Fruit fly (Drosophila melanogaster) whole organism, embryonic: ENCODE results near the gene CG3984.
A peak's percentile ranks its signal among the peaks of the same experiment; 100 is the strongest.

Experiments used
- ATbp ChIP-seq: fragments of 200-800 bp; sonication (Bioruptor generic); optimal IDR thresholded peaks from 2 replicates; lab custom pipeline; 2017; ENCODE audit warnings: missing biosample characterization, mild to moderate bottlenecking, missing genetic modification characterization, missing genetic modification reagents
- Ada2b ChIP-seq: fragments of 200-800 bp; sonication (Bioruptor generic); IDR thresholded peaks from 2 replicates; pipeline ENCODE4 v1.3.6; 2022; ENCODE audit warnings: missing biosample characterization, missing genetic modification characterization
- Atf6 ChIP-seq: fragments of 200-800 bp; sonication (Bioruptor generic); IDR thresholded peaks from 2 replicates; pipeline ENCODE4 v1.3.6; 2022; ENCODE audit warnings: missing biosample characterization, missing genetic modification characterization
- CG10147 ChIP-seq: fragments of 200-800 bp; sonication (Bioruptor generic); optimal IDR thresholded peaks from 2 replicates; lab custom pipeline; 2019; ENCODE audit warnings: missing biosample characterization, mild to moderate bottlenecking, missing genetic modification characterization, moderate library complexity
- CG11456 ChIP-seq: fragments of 200-800 bp; sonication (Bioruptor generic); IDR thresholded peaks from 3 replicates; pipeline ENCODE4 v1.3.6; 2022; ENCODE audit warnings: missing biosample characterization, missing genetic modification characterization
- CG12071 ChIP-seq: fragments of 200-800 bp; sonication (Bioruptor generic); optimal IDR thresholded peaks from 3 replicates; lab custom pipeline; 2018; ENCODE audit warnings: missing biosample characterization, mild to moderate bottlenecking, missing genetic modification characterization
- CG1233 ChIP-seq: fragments of 200-800 bp; sonication (Bioruptor generic); optimal IDR thresholded peaks from 4 replicates; lab custom pipeline; 2018; ENCODE audit warnings: missing biosample characterization, mild to moderate bottlenecking, missing genetic modification characterization
- CG14965 ChIP-seq: fragments of 200-800 bp; sonication (Bioruptor generic); optimal IDR thresholded peaks from 2 replicates; lab custom pipeline; 2016; ENCODE audit warnings: missing biosample characterization, missing genetic modification characterization, borderline replicate concordance
- CG17568 ChIP-seq: fragments of 200-800 bp; sonication (Bioruptor generic); optimal IDR thresholded peaks from 2 replicates; lab custom pipeline; 2018; ENCODE audit warnings: missing biosample characterization, mild to moderate bottlenecking, missing genetic modification characterization, moderate library complexity
- CG2875 ChIP-seq: fragments of 200-800 bp; sonication (Bioruptor generic); optimal IDR thresholded peaks from 2 replicates; lab custom pipeline; 2017; ENCODE audit warnings: missing biosample characterization, mild to moderate bottlenecking, missing genetic modification characterization, missing genetic modification reagents
- CG2889 ChIP-seq: fragments of 200-800 bp; sonication (Bioruptor generic); IDR thresholded peaks from 3 replicates; pipeline ENCODE4 v1.3.6; 2022; ENCODE audit warnings: missing biosample characterization, missing genetic modification characterization
- CG42726 ChIP-seq: fragments of 200-800 bp; sonication (Bioruptor generic); IDR thresholded peaks from 2 replicates; pipeline ENCODE4 v1.3.6; 2022; ENCODE audit warnings: missing biosample characterization, missing genetic modification characterization; ENCODE audit not compliant: partially characterized antibody
- CG6654 ChIP-seq: fragments of 200-800 bp; sonication (Bioruptor generic); optimal IDR thresholded peaks from 2 replicates; lab custom pipeline; 2017; ENCODE audit warnings: missing biosample characterization, mild to moderate bottlenecking, missing genetic modification characterization
- CG6791 ChIP-seq: fragments of 200-800 bp; sonication (Bioruptor generic); IDR thresholded peaks from 3 replicates; pipeline ENCODE4 v1.3.6; 2022; ENCODE audit warnings: missing biosample characterization, missing genetic modification characterization; ENCODE audit not compliant: partially characterized antibody
- CG7271 ChIP-seq: fragments of 200-800 bp; sonication (Bioruptor generic); optimal IDR thresholded peaks from 2 replicates; lab custom pipeline; 2018; ENCODE audit warnings: missing biosample characterization, mild to moderate bottlenecking, missing genetic modification characterization, moderate library complexity
- CG7786 ChIP-seq: fragments of 200-800 bp; sonication (Bioruptor generic); optimal IDR thresholded peaks from 2 replicates; lab custom pipeline; 2016; ENCODE audit warnings: missing biosample characterization, missing genetic modification characterization
- CG9876 ChIP-seq: fragments of 200-800 bp; sonication (Bioruptor generic); optimal IDR thresholded peaks from 2 replicates; lab custom pipeline; 2016; ENCODE audit warnings: missing biosample characterization, missing genetic modification characterization
- CG9932 ChIP-seq: fragments of 200-800 bp; sonication (Bioruptor generic); IDR thresholded peaks from 2 replicates; pipeline ENCODE4 v1.3.6; 2022; ENCODE audit warnings: missing biosample characterization, missing genetic modification characterization
- Dbx ChIP-seq: fragments of 200-800 bp; sonication (Bioruptor generic); IDR thresholded peaks from 3 replicates; pipeline ENCODE4 v1.3.6; 2022; ENCODE audit warnings: missing biosample characterization, missing genetic modification characterization
- Dll ChIP-seq: fragments of 200-800 bp; sonication (Bioruptor generic); IDR thresholded peaks from 4 replicates; pipeline ENCODE4 v1.3.6; 2022; ENCODE audit warnings: missing biosample characterization, missing genetic modification characterization; ENCODE audit not compliant: partially characterized antibody
- Ets97D ChIP-seq: fragments of 200-800 bp; sonication (Bioruptor generic); optimal IDR thresholded peaks from 3 replicates; lab custom pipeline; 2016; ENCODE audit warnings: missing biosample characterization, missing genetic modification characterization
- H2.0 ChIP-seq: fragments of 200-800 bp; sonication (Bioruptor generic); IDR thresholded peaks from 2 replicates; pipeline ENCODE4 v1.3.6; 2022; ENCODE audit warnings: missing biosample characterization, missing genetic modification characterization
- HLH4C ChIP-seq: fragments of 200-800 bp; sonication (Bioruptor generic); IDR thresholded peaks from 3 replicates; pipeline ENCODE4 v1.3.6; 2022; ENCODE audit warnings: missing biosample characterization, missing genetic modification characterization; ENCODE audit not compliant: partially characterized antibody
- Hmx ChIP-seq: fragments of 200-800 bp; sonication (Bioruptor generic); optimal IDR thresholded peaks from 2 replicates; lab custom pipeline; 2016; ENCODE audit warnings: missing biosample characterization, missing genetic modification characterization
- NfI ChIP-seq: fragments of 200-800 bp; sonication (Bioruptor generic); optimal IDR thresholded peaks from 3 replicates; lab custom pipeline; 2018; ENCODE audit warnings: missing biosample characterization, mild to moderate bottlenecking, missing genetic modification characterization, moderate library complexity
- Six4 ChIP-seq: fragments of 200-800 bp; sonication (Bioruptor generic); optimal IDR thresholded peaks from 2 replicates; lab custom pipeline; 2016; ENCODE audit warnings: missing biosample characterization, missing genetic modification characterization
- Trl ChIP-seq, 3 experiments: fragments of >200 bp in 2 of 3; fragments of 200-800 bp in 1 of 3; sonication (Bioruptor generic) in 1 of 3; optimal IDR thresholded peaks; 2 replicates in 1 of 3; 3 replicates in 2 of 3; lab custom pipeline; 2016 to 2017; ENCODE audit warnings: missing biosample characterization in 1 of 3, missing genetic modification characterization in 1 of 3
- al ChIP-seq: fragments of 200-800 bp; sonication (Bioruptor generic); IDR thresholded peaks from 2 replicates; pipeline ENCODE4 v1.3.6; 2022; ENCODE audit warnings: missing biosample characterization, missing genetic modification characterization
- ash1 ChIP-seq: fragments of 200-800 bp; sonication (Bioruptor generic); optimal IDR thresholded peaks from 2 replicates; lab custom pipeline; 2018; ENCODE audit warnings: missing biosample characterization, mild to moderate bottlenecking, missing genetic modification characterization
- br ChIP-seq: fragments of >200 bp; optimal IDR thresholded peaks from 2 replicates; lab custom pipeline; 2017
- btn ChIP-seq: fragments of 200-800 bp; sonication (Bioruptor generic); optimal IDR thresholded peaks from 2 replicates; lab custom pipeline; 2016; ENCODE audit warnings: missing biosample characterization, missing genetic modification characterization
- cad ChIP-seq: fragments of >200 bp; optimal IDR thresholded peaks from 2 replicates; lab custom pipeline; 2017; ENCODE audit warnings: missing biosample characterization, missing genetic modification characterization
- chn ChIP-seq: fragments of 200-800 bp; sonication (Bioruptor generic); optimal IDR thresholded peaks from 2 replicates; lab custom pipeline; 2016; ENCODE audit warnings: missing biosample characterization, missing genetic modification characterization
- fd3F ChIP-seq: fragments of 200-800 bp; sonication (Bioruptor generic); optimal IDR thresholded peaks from 2 replicates; lab custom pipeline; 2018; ENCODE audit warnings: missing biosample characterization, mild to moderate bottlenecking, missing genetic modification characterization, moderate library complexity
- gfzf ChIP-seq: fragments of 200-800 bp; sonication (Bioruptor generic); optimal IDR thresholded peaks from 2 replicates; lab custom pipeline; 2016; ENCODE audit warnings: missing biosample characterization, mild to moderate bottlenecking, missing genetic modification characterization, moderate library complexity
- h ChIP-seq: fragments of >200 bp; optimal IDR thresholded peaks from 2 replicates; lab custom pipeline; 2017
- hkb ChIP-seq, 2 experiments: fragments of 200-800 bp in 1 of 2; fragments of >200 bp in 1 of 2; sonication (Bioruptor generic) in 1 of 2; IDR thresholded peaks in 1 of 2; optimal IDR thresholded peaks in 1 of 2; 2 replicates each; pipeline versions ENCODE4 v1.3.6 to Lab custom; 2017 to 2022; ENCODE audit warnings: missing biosample characterization in 1 of 2, missing genetic modification characterization in 1 of 2
- mirr ChIP-seq: fragments of 200-800 bp; sonication (Bioruptor generic); optimal IDR thresholded peaks from 3 replicates; lab custom pipeline; 2018; ENCODE audit warnings: missing biosample characterization, mild to moderate bottlenecking, missing genetic modification characterization
- nerfin-1 ChIP-seq: fragments of 200-800 bp; sonication (Bioruptor generic); optimal IDR thresholded peaks from 3 replicates; lab custom pipeline; 2019; ENCODE audit warnings: missing biosample characterization, mild to moderate bottlenecking, missing genetic modification characterization, moderate library complexity
- nom ChIP-seq: fragments of 200-800 bp; sonication (Bioruptor generic); optimal IDR thresholded peaks from 2 replicates; lab custom pipeline; 2017; ENCODE audit warnings: missing biosample characterization, missing genetic modification characterization, mild to moderate bottlenecking, moderate library complexity, missing genetic modification reagents
- pros ChIP-seq: fragments of 200-800 bp; sonication (Bioruptor generic); optimal IDR thresholded peaks from 3 replicates; lab custom pipeline; 2019; ENCODE audit warnings: missing biosample characterization, mild to moderate bottlenecking, missing genetic modification characterization, moderate library complexity
- pzg ChIP-seq: fragments of 200-800 bp; sonication (Bioruptor generic); optimal IDR thresholded peaks from 3 replicates; lab custom pipeline; 2018; ENCODE audit warnings: missing biosample characterization, mild to moderate bottlenecking, missing genetic modification characterization, moderate library complexity
- salm ChIP-seq: fragments of 200-800 bp; sonication (Bioruptor generic); optimal IDR thresholded peaks from 2 replicates; lab custom pipeline; 2018; ENCODE audit warnings: missing biosample characterization, mild to moderate bottlenecking, missing genetic modification characterization
- sc ChIP-seq, 3 experiments: fragments of >200 bp in 2 of 3; fragments of 200-800 bp in 1 of 3; sonication (Bioruptor generic) in 1 of 3; optimal IDR thresholded peaks; 2 replicates in 2 of 3; 3 replicates in 1 of 3; lab custom pipeline; 2017; ENCODE audit warnings: mild to moderate bottlenecking in 1 of 3, missing biosample characterization in 1 of 3, missing genetic modification characterization in 1 of 3, missing genetic modification reagents in 1 of 3
- sob ChIP-seq: fragments of 200-800 bp; sonication (Bioruptor generic); IDR thresholded peaks from 2 replicates; pipeline ENCODE4 v1.3.6; 2022; ENCODE audit warnings: missing biosample characterization, missing genetic modification characterization
- tll ChIP-seq, 2 experiments: fragments of 200-800 bp in 1 of 2; fragments of >200 bp in 1 of 2; sonication (Bioruptor generic) in 1 of 2; optimal IDR thresholded peaks; 2 replicates each; lab custom pipeline; 2017 to 2019; ENCODE audit warnings: missing biosample characterization in 2 of 2, missing genetic modification characterization in 2 of 2, mild to moderate bottlenecking in 1 of 2, moderate library complexity in 1 of 2
- trem ChIP-seq: fragments of 200-800 bp; optimal IDR thresholded peaks from 3 replicates; lab custom pipeline; 2019; ENCODE audit warnings: missing biosample characterization, mild to moderate bottlenecking, missing genetic modification characterization, moderate library complexity
- vnd ChIP-seq: fragments of 200-800 bp; sonication (Bioruptor generic); IDR thresholded peaks from 3 replicates; pipeline ENCODE4 v1.3.6; 2022; ENCODE audit warnings: missing biosample characterization, missing genetic modification characterization; ENCODE audit not compliant: partially characterized antibody

CG3984 gene

DNA sequence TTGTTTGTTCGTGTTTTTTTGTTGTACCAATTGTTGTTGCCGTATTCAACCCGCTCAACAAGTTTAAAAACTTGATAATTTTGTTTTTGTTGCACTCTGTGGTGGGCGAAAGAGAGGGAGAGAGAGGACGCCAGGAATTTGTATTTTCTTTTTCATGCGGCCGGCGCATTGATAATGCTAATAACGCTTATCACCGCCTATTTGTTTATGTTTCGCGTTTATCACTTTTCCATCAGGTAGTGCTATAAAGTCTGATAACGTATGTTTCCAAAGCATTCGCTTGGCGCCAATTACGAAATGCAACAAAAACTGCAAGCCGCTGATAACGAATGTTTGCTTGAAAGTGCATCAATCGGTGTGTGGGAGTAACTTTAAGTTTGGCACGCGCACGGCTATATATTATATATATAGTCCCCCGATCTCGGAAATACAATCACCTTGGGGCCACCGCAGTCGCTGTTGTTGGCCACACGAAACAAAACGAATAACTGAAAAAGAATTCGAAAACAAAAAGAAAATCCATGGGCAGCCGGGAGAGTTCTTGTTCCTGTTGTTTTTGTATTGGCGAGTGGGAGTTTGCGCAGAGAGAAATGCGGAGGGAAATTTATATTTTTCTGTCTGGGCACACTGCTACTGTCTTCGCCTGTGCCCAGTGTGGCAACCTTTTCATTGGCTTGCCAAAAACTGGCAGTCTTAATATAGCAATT, 10.2 kb downstream of the CG3984 start, which contains the start of gene Glys (continued):
- TF ChIP-seq CG6654 (GFP tag; lab: Kevin White, UChicago): no peak
- TF ChIP-seq nom (GFP tag; lab: Kevin White, UChicago): peak; percentile 73
- TF ChIP-seq salm (tag; lab: Kevin White, UChicago): no peak
- TF ChIP-seq CG42726 (GFP tag; lab: Robert Waterston, UW): no peak
- no peak for TF ChIP-seq al (GFP tag; lab: Robert Waterston, UW)
- TF ChIP-seq CG12071 (GFP tag; lab: Kevin White, UChicago): no peak
- no peak for TF ChIP-seq CG1233 (GFP tag; lab: Kevin White, UChicago)
- no peak for TF ChIP-seq CG2889 (GFP tag; lab: Robert Waterston, UW)
- TF ChIP-seq CG7271: peak; percentile 1
- TF ChIP-seq chn (GFP tag; lab: Kevin White, UChicago): no peak
- TF ChIP-seq H2.0 (GFP tag; lab: Robert Waterston, UW): no peak
- TF ChIP-seq gfzf (GFP tag; lab: Kevin White, UChicago): peak; percentile 91
- TF ChIP-seq Ets97D: peak; percentile 58
- TF ChIP-seq CG14965: no peak
- no peak for TF ChIP-seq pros (GFP tag; lab: Kevin White, UChicago)
- TF ChIP-seq Dbx (GFP tag; lab: Robert Waterston, UW): no peak
- no peak for TF ChIP-seq nerfin-1 (tag; lab: Kevin White, UChicago)
- TF ChIP-seq sob (GFP tag; lab: Robert Waterston, UW): 0 out of 2 replicates have a peak, but pooled peaks have one; percentile 27
- TF ChIP-seq Trl (optimal IDR thresholded peaks at IDR 0.05; lab: Kevin White, UChicago): peak; percentile 49 to 55
- TF ChIP-seq Trl (GFP tag; optimal IDR thresholded peaks at IDR 0.05; lab: Kevin White, UChicago): peak; percentile 42
- TF ChIP-seq cad (GFP tag; lab: Kevin White, UChicago): no peak
- TF ChIP-seq fd3F (GFP tag; lab: Kevin White, UChicago): no peak
- TF ChIP-seq Six4 (GFP tag; lab: Kevin White, UChicago): no peak
- no peak for TF ChIP-seq CG9876 (GFP tag; lab: Kevin White, UChicago)
- TF ChIP-seq br (lab: Kevin White, UChicago): no peak
- TF ChIP-seq ash1 (GFP tag; lab: Kevin White, UChicago): no peak
- no peak for TF ChIP-seq Ada2b (GFP tag; lab: Robert Waterston, UW)
- peak; percentile 86 for TF ChIP-seq pzg (GFP tag; lab: Kevin White, UChicago)
- no peak for TF ChIP-seq sc (optimal IDR thresholded peaks at IDR 0.05; lab: Kevin White, UChicago)
- no peak for TF ChIP-seq sc (GFP tag; optimal IDR thresholded peaks at IDR 0.05; lab: Kevin White, UChicago)
- no peak for TF ChIP-seq hkb (optimal IDR thresholded peaks at IDR 0.05; lab: Kevin White, UChicago)
- TF ChIP-seq hkb (GFP tag; IDR thresholded peaks at IDR 0.05; lab: Robert Waterston, UW): peak; percentile 11; the same call in 1 of the 2 replicates
- TF ChIP-seq ATbp (GFP tag; lab: Kevin White, UChicago): no peak
- 0 out of 3 replicates have a peak, but pooled peaks have one; percentile 39 for TF ChIP-seq CG6791 (GFP tag; lab: Robert Waterston, UW)
- TF ChIP-seq CG11456 (GFP tag; lab: Robert Waterston, UW): no peak
- no peak for TF ChIP-seq CG7786
- no peak for TF ChIP-seq CG10147 (GFP tag; lab: Kevin White, UChicago)
- TF ChIP-seq Atf6: no peak
- TF ChIP-seq h: no peak
- TF ChIP-seq CG2875 (GFP tag; lab: Kevin White, UChicago): no peak
- no peak for TF ChIP-seq CG17568 (GFP tag; lab: Kevin White, UChicago)
- TF ChIP-seq trem: peak; percentile 28
- peak in 1 of 2 experiments; percentile 10 for TF ChIP-seq tll (GFP tag; optimal IDR thresholded peaks at IDR 0.05; lab: Kevin White, UChicago)
- no peak for TF ChIP-seq btn (GFP tag; lab: Kevin White, UChicago)
- no peak for TF ChIP-seq NfI (GFP tag; lab: Kevin White, UChicago)
- TF ChIP-seq mirr (GFP tag; lab: Kevin White, UChicago): no peak
- TF ChIP-seq Dll (GFP tag; lab: Robert Waterston, UW): 0 out of 4 replicates have a peak, but pooled peaks have one; percentile 15
- TF ChIP-seq HLH4C: peak; percentile 40; the same call in 1 of the 3 replicates
- TF ChIP-seq CG9932: no peak
- no peak for TF ChIP-seq Hmx (GFP tag; lab: Kevin White, UChicago)
- no peak for TF ChIP-seq vnd (GFP tag; lab: Robert Waterston, UW)
